Fruit fly (Drosophila melanogaster): ENCODE results near the gene Socs36E.

The Socs36E gene

dm6 chr2L:18145253-18145652 is 7.0 kb downstream of the Socs36E start:
- TF ChIP-seq rgr (GFP tag; optimal IDR thresholded peaks at IDR 0.05) (peak; percentile 96), Hr78 (GFP tag; optimal IDR thresholded peaks at IDR 0.05) (no peak), h (GFP tag; optimal IDR thresholded peaks at IDR 0.05) (peak; percentile 97), dsf (GFP tag; optimal IDR thresholded peaks at IDR 0.05; ENCODE audit: borderline replicate concordance) (peak; percentile 71), dmrt93B (GFP tag; optimal IDR thresholded peaks at IDR 0.05) (peak; percentile 87), usp (GFP tag; optimal IDR thresholded peaks at IDR 0.05) (no peak), Mio (GFP tag; optimal IDR thresholded peaks at IDR 0.05) (peak; percentile 72), CG32264 (GFP tag; optimal IDR thresholded peaks at IDR 0.05) (peak; percentile 87), Hr83 (GFP tag; optimal IDR thresholded peaks at IDR 0.05; ENCODE audit: poor library complexity, severe bottlenecking) (peak; percentile 30), HLH106 (tag; optimal IDR thresholded peaks at IDR 0.05) (peak; percentile 93), pan (optimal IDR thresholded peaks at IDR 0.05) (no peak), sv (GFP tag; optimal IDR thresholded peaks at IDR 0.05) (peak; percentile 87), Abd-B (GFP tag; optimal IDR thresholded peaks at IDR 0.05) (no peak), CG9705 (GFP tag; optimal IDR thresholded peaks at IDR 0.05) (peak; percentile 64), fru (GFP tag; optimal IDR thresholded peaks at IDR 0.05) (peak; percentile 94), Jra (GFP tag; optimal IDR thresholded peaks at IDR 0.05) (peak; percentile 95), tai (GFP tag; optimal IDR thresholded peaks at IDR 0.05) (peak; percentile 89), Rel (GFP tag; optimal IDR thresholded peaks at IDR 0.05) (peak; percentile 90), Rel (tag; optimal IDR thresholded peaks at IDR 0.05) (peak; percentile 49), woc (GFP tag; optimal IDR thresholded peaks at IDR 0.05) (peak; percentile 93), brk (GFP tag; optimal IDR thresholded peaks at IDR 0.05) (peak; percentile 96), sage (GFP tag; optimal IDR thresholded peaks at IDR 0.05) (peak; percentile 92), Dif (GFP tag; optimal IDR thresholded peaks at IDR 0.05; ENCODE audit: partially characterized antibody) (no peak), dl (GFP tag; optimal IDR thresholded peaks at IDR 0.05; ENCODE audit: insufficient read depth in 1 of 2, partially characterized antibody in 2 of 2) (no peak), OdsH (GFP tag; optimal IDR thresholded peaks at IDR 0.05) (peak; percentile 95), ey (GFP tag; optimal IDR thresholded peaks at IDR 0.05) (peak; percentile 97), br (GFP tag; optimal IDR thresholded peaks at IDR 0.05) (peak; percentile 96), Sp1 (GFP tag; optimal IDR thresholded peaks at IDR 0.05) (peak; percentile 93), GATAd (GFP tag; optimal IDR thresholded peaks at IDR 0.05) (peak; percentile 37), foxo (GFP tag; optimal IDR thresholded peaks at IDR 0.05) (peak; percentile 85 to 95), Dfd (GFP tag; optimal IDR thresholded peaks at IDR 0.05) (no peak), Hnf4 (GFP tag; optimal IDR thresholded peaks at IDR 0.05) (peak; percentile 97), psq (GFP tag; optimal IDR thresholded peaks at IDR 0.05) (peak; percentile 93)

dm6 chr2L:18144268-18144834 is 7.9 kb downstream of the Socs36E start:
- no peak for TF ChIP-seq Myc (optimal IDR thresholded peaks at IDR 0.05)
- TF ChIP-seq rgr (GFP tag; optimal IDR thresholded peaks at IDR 0.05), result no peak
- TF ChIP-seq Dfd (GFP tag; optimal IDR thresholded peaks at IDR 0.05), result no peak
- peak; percentile 22 for TF ChIP-seq h (GFP tag; optimal IDR thresholded peaks at IDR 0.05)
- TF ChIP-seq OdsH (GFP tag; optimal IDR thresholded peaks at IDR 0.05), result no peak
- peak; percentile 28 for TF ChIP-seq Hr83 (GFP tag; optimal IDR thresholded peaks at IDR 0.05; ENCODE audit: poor library complexity, severe bottlenecking)
- TF ChIP-seq usp (GFP tag; optimal IDR thresholded peaks at IDR 0.05), result no peak
- TF ChIP-seq Rel (GFP tag; optimal IDR thresholded peaks at IDR 0.05), result no peak
- peak; percentile 76 for TF ChIP-seq Rel (tag; optimal IDR thresholded peaks at IDR 0.05)

dm6 chr2L:18143176-18143575 is 9.0 kb downstream of the Socs36E start:
- TF ChIP-seq foxo (GFP tag; optimal IDR thresholded peaks at IDR 0.05), result no peak
- no peak for TF ChIP-seq h (GFP tag; optimal IDR thresholded peaks at IDR 0.05)
- TF ChIP-seq Jra (GFP tag; optimal IDR thresholded peaks at IDR 0.05), result no peak
- no peak for TF ChIP-seq Rel (GFP tag; optimal IDR thresholded peaks at IDR 0.05)
- no peak for TF ChIP-seq Rel (tag; optimal IDR thresholded peaks at IDR 0.05)
- no peak for TF ChIP-seq CG32264 (GFP tag; optimal IDR thresholded peaks at IDR 0.05)

Data from whole organism, wandering third instar larva.